Fruit fly (Drosophila melanogaster) whole organism, embryonic: Measurements from ENCODE around the gene CG32137.

Source experiments
- CG10209 ChIP-seq: fragments of 200-800 bp; sonication (Bioruptor generic); optimal IDR thresholded peaks from 3 replicates; lab custom pipeline; 2017; ENCODE audit warnings: missing biosample characterization, mild to moderate bottlenecking, missing genetic modification characterization, missing genetic modification reagents
- CG12104 ChIP-seq: fragments of 200-800 bp; sonication (Bioruptor generic); optimal IDR thresholded peaks from 3 replicates; lab custom pipeline; 2016; ENCODE audit warnings: missing biosample characterization, missing genetic modification characterization
- CG12219 ChIP-seq: fragments of 200-800 bp; sonication (Bioruptor generic); optimal IDR thresholded peaks from 3 replicates; lab custom pipeline; 2018; ENCODE audit warnings: missing biosample characterization, mild to moderate bottlenecking, missing genetic modification characterization
- CG16863 ChIP-seq: fragments of 200-800 bp; sonication (Bioruptor generic); optimal IDR thresholded peaks from 3 replicates; lab custom pipeline; 2016; ENCODE audit warnings: missing biosample characterization, missing genetic modification characterization
- CG1832 ChIP-seq: fragments of 200-800 bp; sonication (Bioruptor generic); optimal IDR thresholded peaks from 2 replicates; lab custom pipeline; 2017; ENCODE audit warnings: missing biosample characterization, mild to moderate bottlenecking, missing genetic modification characterization, inconsistent platforms
- CG31224 ChIP-seq: fragments of 200-800 bp; sonication (Bioruptor generic); IDR thresholded peaks from 2 replicates; pipeline ENCODE4 v1.3.6; 2022; ENCODE audit warnings: missing biosample characterization, missing genetic modification characterization
- CG32772 ChIP-seq: fragments of 200-800 bp; sonication (Bioruptor generic); IDR thresholded peaks from 2 replicates; pipeline ENCODE4 v1.3.6; 2022; ENCODE audit warnings: missing biosample characterization, missing genetic modification characterization
- CG3281 ChIP-seq: fragments of 200-800 bp; sonication (Bioruptor generic); optimal IDR thresholded peaks from 3 replicates; lab custom pipeline; 2017; ENCODE audit warnings: missing biosample characterization, mild to moderate bottlenecking, missing genetic modification characterization
- CG3838 ChIP-seq: fragments of 200-800 bp; sonication (Bioruptor generic); optimal IDR thresholded peaks from 3 replicates; lab custom pipeline; 2016; ENCODE audit warnings: missing biosample characterization, missing genetic modification characterization
- CG4360 ChIP-seq: fragments of 200-800 bp; sonication (Bioruptor generic); IDR thresholded peaks from 2 replicates; pipeline ENCODE4 v1.3.6; 2022; ENCODE audit warnings: missing biosample characterization, missing genetic modification characterization
- CG4404 ChIP-seq: fragments of 200-800 bp; sonication (Bioruptor generic); IDR thresholded peaks from 2 replicates; pipeline ENCODE4 v1.3.6; 2022; ENCODE audit warnings: missing biosample characterization, missing genetic modification characterization
- CG6689 ChIP-seq: fragments of 200-800 bp; sonication (Bioruptor generic); IDR thresholded peaks from 2 replicates; pipeline ENCODE4 v1.3.6; 2022; ENCODE audit warnings: missing biosample characterization, missing genetic modification characterization
- CG6854 ChIP-seq: fragments of 200-800 bp; sonication (Bioruptor generic); optimal IDR thresholded peaks from 3 replicates; lab custom pipeline; 2017; ENCODE audit warnings: missing biosample characterization, mild to moderate bottlenecking, missing genetic modification characterization
- CG7987 ChIP-seq: fragments of 200-800 bp; sonication (Bioruptor generic); optimal IDR thresholded peaks from 2 replicates; lab custom pipeline; 2018; ENCODE audit warnings: missing biosample characterization, mild to moderate bottlenecking, missing genetic modification characterization, moderate library complexity
- CG8281 ChIP-seq: fragments of 200-800 bp; sonication (Bioruptor generic); optimal IDR thresholded peaks from 2 replicates; lab custom pipeline; 2018; ENCODE audit warnings: missing biosample characterization, mild to moderate bottlenecking, missing genetic modification characterization, moderate library complexity
- CG9727 ChIP-seq: fragments of 200-800 bp; sonication (Bioruptor generic); optimal IDR thresholded peaks from 3 replicates; lab custom pipeline; 2017; ENCODE audit warnings: missing biosample characterization, mild to moderate bottlenecking, missing genetic modification characterization
- Dip2 ChIP-seq: fragments of 200-800 bp; sonication (Bioruptor generic); IDR thresholded peaks from 2 replicates; pipeline ENCODE4 v1.3.6; 2022; ENCODE audit warnings: missing biosample characterization, missing genetic modification characterization
- Dp ChIP-seq: fragments of 200-800 bp; sonication (Bioruptor generic); optimal IDR thresholded peaks from 2 replicates; lab custom pipeline; 2018; ENCODE audit warnings: missing biosample characterization, mild to moderate bottlenecking, missing genetic modification characterization, moderate library complexity
- Dref ChIP-seq: fragments of 200-800 bp; sonication (Bioruptor generic); IDR thresholded peaks from 2 replicates; pipeline ENCODE4 v1.3.6; 2022; ENCODE audit warnings: missing biosample characterization, missing genetic modification characterization
- Hmx ChIP-seq: fragments of 200-800 bp; sonication (Bioruptor generic); optimal IDR thresholded peaks from 2 replicates; lab custom pipeline; 2016; ENCODE audit warnings: missing biosample characterization, missing genetic modification characterization
- Lpt ChIP-seq: fragments of >200 bp; optimal IDR thresholded peaks from 2 replicates; lab custom pipeline; 2018; ENCODE audit warnings: missing biosample characterization, missing genetic modification characterization
- Mad ChIP-seq: fragments of 200-800 bp; sonication (Bioruptor generic); optimal IDR thresholded peaks from 2 replicates; lab custom pipeline; 2016; ENCODE audit warnings: missing biosample characterization, missing genetic modification characterization
- Mes4 ChIP-seq: fragments of 200-800 bp; sonication (Bioruptor generic); optimal IDR thresholded peaks from 2 replicates; lab custom pipeline; 2016; ENCODE audit warnings: missing biosample characterization, missing genetic modification characterization
- NC2α ChIP-seq: fragments of 200-800 bp; sonication (Bioruptor generic); optimal IDR thresholded peaks from 2 replicates; lab custom pipeline; 2016; ENCODE audit warnings: missing biosample characterization, missing genetic modification characterization
- NfI ChIP-seq: fragments of 200-800 bp; sonication (Bioruptor generic); optimal IDR thresholded peaks from 3 replicates; lab custom pipeline; 2018; ENCODE audit warnings: missing biosample characterization, mild to moderate bottlenecking, missing genetic modification characterization, moderate library complexity
- Optix ChIP-seq: fragments of 200-800 bp; sonication (Bioruptor generic); IDR thresholded peaks from 3 replicates; pipeline ENCODE4 v1.3.6; 2022; ENCODE audit warnings: missing biosample characterization, missing genetic modification characterization
- Rfx ChIP-seq: fragments of 200-800 bp; sonication (Bioruptor generic); IDR thresholded peaks from 2 replicates; pipeline ENCODE4 v1.3.6; 2022; ENCODE audit warnings: missing biosample characterization, missing genetic modification characterization
- Six4 ChIP-seq: fragments of 200-800 bp; sonication (Bioruptor generic); optimal IDR thresholded peaks from 2 replicates; lab custom pipeline; 2016; ENCODE audit warnings: missing biosample characterization, missing genetic modification characterization
- Trl ChIP-seq, 3 experiments: fragments of >200 bp in 2 of 3; fragments of 200-800 bp in 1 of 3; sonication (Bioruptor generic) in 1 of 3; optimal IDR thresholded peaks; 2 replicates in 1 of 3; 3 replicates in 2 of 3; lab custom pipeline; 2016 to 2017; ENCODE audit warnings: missing biosample characterization in 1 of 3, missing genetic modification characterization in 1 of 3
- Vsx1 ChIP-seq: fragments of 200-800 bp; sonication (Bioruptor generic); optimal IDR thresholded peaks from 2 replicates; lab custom pipeline; 2017; ENCODE audit warnings: missing biosample characterization, mild to moderate bottlenecking, missing genetic modification characterization, missing genetic modification reagents
- Xrp1 ChIP-seq: fragments of 200-800 bp; sonication (Bioruptor generic); IDR thresholded peaks from 2 replicates; pipeline ENCODE4 v1.3.6; 2022; ENCODE audit warnings: missing biosample characterization, missing genetic modification characterization
- cg ChIP-seq: fragments of 200-800 bp; sonication (Bioruptor generic); optimal IDR thresholded peaks from 3 replicates; lab custom pipeline; 2019; ENCODE audit warnings: missing biosample characterization, mild to moderate bottlenecking, missing genetic modification characterization, moderate library complexity
- cwo ChIP-seq: fragments of 200-800 bp; sonication (Bioruptor generic); optimal IDR thresholded peaks from 3 replicates; lab custom pipeline; 2017; ENCODE audit warnings: missing biosample characterization, missing genetic modification characterization, mild to moderate bottlenecking, moderate library complexity, missing genetic modification reagents
- dpn ChIP-seq, 2 experiments: fragments of 200-800 bp; sonication (Bioruptor generic); optimal IDR thresholded peaks; 3 replicates each; lab custom pipeline; 2016; ENCODE audit warnings: missing biosample characterization in 2 of 2, missing genetic modification characterization in 2 of 2
- fd3F ChIP-seq: fragments of 200-800 bp; sonication (Bioruptor generic); optimal IDR thresholded peaks from 2 replicates; lab custom pipeline; 2018; ENCODE audit warnings: missing biosample characterization, mild to moderate bottlenecking, missing genetic modification characterization, moderate library complexity
- gcm ChIP-seq: fragments of 200-800 bp; sonication (Bioruptor generic); optimal IDR thresholded peaks from 2 replicates; lab custom pipeline; 2019; ENCODE audit warnings: missing biosample characterization, mild to moderate bottlenecking, missing genetic modification characterization, moderate library complexity
- gcm2 ChIP-seq: fragments of 200-800 bp; sonication (Bioruptor generic); optimal IDR thresholded peaks from 2 replicates; lab custom pipeline; 2016; ENCODE audit warnings: missing biosample characterization, missing genetic modification characterization
- gem ChIP-seq: fragments of 200-800 bp; sonication (Bioruptor generic); optimal IDR thresholded peaks from 2 replicates; lab custom pipeline; 2019; ENCODE audit warnings: missing biosample characterization, mild to moderate bottlenecking, missing genetic modification characterization, moderate library complexity
- gfzf ChIP-seq: fragments of 200-800 bp; sonication (Bioruptor generic); optimal IDR thresholded peaks from 2 replicates; lab custom pipeline; 2016; ENCODE audit warnings: missing biosample characterization, mild to moderate bottlenecking, missing genetic modification characterization, moderate library complexity
- luna ChIP-seq: fragments of 200-800 bp; sonication (Bioruptor generic); optimal IDR thresholded peaks from 2 replicates; lab custom pipeline; 2016; ENCODE audit warnings: missing biosample characterization, missing genetic modification characterization
- nerfin-2 ChIP-seq: fragments of 200-800 bp; sonication (Bioruptor generic); IDR thresholded peaks from 2 replicates; pipeline ENCODE4 v1.3.6; 2022; ENCODE audit warnings: missing biosample characterization, missing genetic modification characterization; ENCODE audit not compliant: partially characterized antibody
- nom ChIP-seq: fragments of 200-800 bp; sonication (Bioruptor generic); optimal IDR thresholded peaks from 2 replicates; lab custom pipeline; 2017; ENCODE audit warnings: missing biosample characterization, missing genetic modification characterization, mild to moderate bottlenecking, moderate library complexity, missing genetic modification reagents
- psq ChIP-seq: fragments of 200-800 bp; sonication (Bioruptor generic); optimal IDR thresholded peaks from 2 replicates; lab custom pipeline; 2017; ENCODE audit warnings: missing biosample characterization, missing genetic modification characterization
- repo ChIP-seq: fragments of 200-800 bp; sonication (Bioruptor generic); optimal IDR thresholded peaks from 2 replicates; lab custom pipeline; 2016; ENCODE audit warnings: missing biosample characterization, missing genetic modification characterization
- sc ChIP-seq, 3 experiments: fragments of >200 bp in 2 of 3; fragments of 200-800 bp in 1 of 3; sonication (Bioruptor generic) in 1 of 3; optimal IDR thresholded peaks; 2 replicates in 2 of 3; 3 replicates in 1 of 3; lab custom pipeline; 2017; ENCODE audit warnings: mild to moderate bottlenecking in 1 of 3, missing biosample characterization in 1 of 3, missing genetic modification characterization in 1 of 3, missing genetic modification reagents in 1 of 3
- scrt ChIP-seq: fragments of 200-800 bp; sonication (Bioruptor generic); optimal IDR thresholded peaks from 2 replicates; lab custom pipeline; 2018; ENCODE audit warnings: missing biosample characterization, mild to moderate bottlenecking, missing genetic modification characterization, moderate library complexity
- sens-2 ChIP-seq: fragments of 200-800 bp; sonication (Bioruptor generic); IDR thresholded peaks from 2 replicates; pipeline ENCODE4 v1.3.6; 2022; ENCODE audit warnings: missing biosample characterization, missing genetic modification characterization
- ttk ChIP-seq: fragments of 200-800 bp; sonication (Bioruptor generic); IDR thresholded peaks from 2 replicates; pipeline ENCODE4 v2.1.2; 2022; ENCODE audit warnings: missing biosample characterization, missing genetic modification characterization

Gene CG32137

DNA sequence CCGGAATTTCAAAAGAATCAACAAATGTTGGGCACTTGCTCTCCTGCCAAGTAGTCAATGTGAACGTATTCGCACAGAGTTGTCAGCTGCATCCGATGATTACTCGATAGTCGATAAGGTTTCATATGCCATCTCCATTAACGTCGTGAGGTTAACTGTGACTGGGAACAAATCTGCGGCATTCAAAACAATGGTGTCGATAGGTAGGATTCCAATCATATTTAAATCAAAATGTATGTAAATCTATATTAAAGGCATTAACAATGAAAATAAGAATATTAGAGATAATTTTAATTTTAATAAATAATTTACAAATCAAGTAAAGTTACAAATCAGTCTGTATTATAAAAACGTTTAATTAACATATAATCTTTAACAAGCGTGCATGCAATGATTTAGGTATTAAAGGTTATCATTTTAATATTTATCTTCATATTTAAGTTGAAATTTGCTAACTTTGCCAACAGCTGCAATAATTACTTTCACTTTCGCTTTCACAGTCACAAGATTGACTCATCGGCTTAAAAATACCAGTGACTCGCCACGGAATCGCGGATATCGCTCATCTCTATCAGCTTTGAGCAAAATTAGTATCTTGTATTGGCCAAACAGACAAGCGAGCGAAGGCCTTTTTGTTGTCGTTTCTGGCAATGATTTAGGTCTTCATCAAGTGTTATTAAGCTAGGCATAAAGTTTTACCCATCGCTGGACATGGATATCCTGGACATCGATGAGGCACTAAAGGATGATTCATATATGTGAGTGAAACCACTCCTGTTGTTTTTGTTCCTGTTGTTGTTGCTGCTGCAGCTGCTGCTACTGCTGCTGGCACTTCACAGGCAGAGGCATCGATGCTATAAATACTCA is 25.8 kb downstream of the CG32137 start, which contains the start of the genes Meics, Nxf3 and ssp2 (continued):
- TF ChIP-seq gem (tag; lab: Kevin White, UChicago) (no peak), Optix (GFP tag; lab: Robert Waterston, UW) (no peak), CG9727 (peak; percentile 56), CG4360 (GFP tag; lab: Robert Waterston, UW) (peak; percentile 92), CG12219 (GFP tag; lab: Kevin White, UChicago) (no peak), Six4 (GFP tag; lab: Kevin White, UChicago) (no peak), Mes4 (GFP tag; lab: Kevin White, UChicago) (no peak), Dp (GFP tag; lab: Kevin White, UChicago) (peak; percentile 40), nerfin-2 (peak; percentile 54; the same call in 1 of the 2 replicates), cg (no peak), nom (GFP tag; lab: Kevin White, UChicago) (no peak), gfzf (GFP tag; lab: Kevin White, UChicago) (peak; percentile 41), Xrp1 (GFP tag; lab: Robert Waterston, UW) (no peak), CG4404 (GFP tag; lab: Robert Waterston, UW) (no peak), Trl (optimal IDR thresholded peaks at IDR 0.05; lab: Kevin White, UChicago) (no peak), Trl (GFP tag; optimal IDR thresholded peaks at IDR 0.05; lab: Kevin White, UChicago) (no peak), NC2α (GFP tag; lab: Kevin White, UChicago) (no peak), CG16863 (GFP tag; lab: Kevin White, UChicago) (peak; percentile 16), CG12104 (GFP tag; lab: Kevin White, UChicago) (no peak), CG7987 (no peak), Mad (GFP tag; lab: Kevin White, UChicago) (no peak), CG3838 (GFP tag; lab: Kevin White, UChicago) (no peak), Vsx1 (GFP tag; lab: Kevin White, UChicago) (no peak), sc (optimal IDR thresholded peaks at IDR 0.05; lab: Kevin White, UChicago) (no peak), sc (GFP tag; optimal IDR thresholded peaks at IDR 0.05; lab: Kevin White, UChicago) (peak; percentile 7), repo (GFP tag; lab: Kevin White, UChicago) (no peak), cwo (GFP tag; lab: Kevin White, UChicago) (no peak), Rfx (GFP tag; lab: Robert Waterston, UW) (peak; percentile 71), Lpt (GFP tag; lab: Kevin White, UChicago) (no peak), Hmx (GFP tag; lab: Kevin White, UChicago) (no peak), luna (GFP tag; lab: Kevin White, UChicago) (no peak), NfI (GFP tag; lab: Kevin White, UChicago) (peak; percentile 5), sens-2 (GFP tag; lab: Robert Waterston, UW) (no peak), Dip2 (GFP tag; lab: Robert Waterston, UW) (no peak), fd3F (GFP tag; lab: Kevin White, UChicago) (no peak), CG1832 (GFP tag; lab: Kevin White, UChicago) (no peak), CG31224 (no peak; the same call in 1 of the 2 replicates), psq (GFP tag; lab: Kevin White, UChicago) (no peak), gcm2 (GFP tag; lab: Kevin White, UChicago) (no peak), dpn (GFP tag; optimal IDR thresholded peaks at IDR 0.05; lab: Kevin White, UChicago) (peak in 1 of 2 experiments; percentile 20), CG8281 (tag; lab: Kevin White, UChicago) (no peak), ttk (no peak; the same call in 1 of the 2 replicates), CG10209 (GFP tag; lab: Kevin White, UChicago) (no peak), scrt (GFP tag; lab: Kevin White, UChicago) (no peak), CG32772 (GFP tag; lab: Robert Waterston, UW) (0 out of 2 replicates have a peak, but pooled peaks have one; percentile 12), Dref (GFP tag; lab: Robert Waterston, UW) (peak; percentile 65), CG6854 (no peak), CG3281 (no peak), gcm (GFP tag; lab: Kevin White, UChicago) (no peak), CG6689 (GFP tag; lab: Robert Waterston, UW) (no peak)
